Worm (Caenorhabditis elegans) whole organism, late embryonic: ENCODE results near the gene spr-2.
A peak's percentile ranks its signal among the peaks of the same experiment; 100 is the strongest.

Source experiments
- C08G9.2 ChIP-seq: sonication (generic microtip); optimal IDR thresholded peaks from 2 replicates; lab custom pipeline; 2016; ENCODE audit warnings: mild to moderate bottlenecking, missing genetic modification characterization, moderate library complexity, missing compliant biosample characterization
- F13H6.1 ChIP-seq: sonication (generic microtip); optimal IDR thresholded peaks from 2 replicates; lab custom pipeline; 2016; ENCODE audit warnings: missing genetic modification characterization, missing compliant biosample characterization
- K02D7.2 ChIP-seq: sonication (generic microtip); optimal IDR thresholded peaks from 2 replicates; lab custom pipeline; 2017; ENCODE audit warnings: mild to moderate bottlenecking, missing genetic modification characterization, missing compliant biosample characterization
- Y22D7AL.16 ChIP-seq: sonication (generic microtip); optimal IDR thresholded peaks from 2 replicates; lab custom pipeline; 2016; ENCODE audit warnings: missing genetic modification characterization, missing compliant biosample characterization
- ceh-18 ChIP-seq: sonication (generic microtip); optimal IDR thresholded peaks from 2 replicates; lab custom pipeline; 2016; ENCODE audit warnings: missing genetic modification characterization, missing compliant biosample characterization
- ceh-19 ChIP-seq: fragments of 200-800 bp; sonication (Bioruptor generic); optimal IDR thresholded peaks from 2 replicates; lab custom pipeline; 2018; ENCODE audit warnings: mild to moderate bottlenecking, missing genetic modification characterization, missing compliant biosample characterization
- ceh-22 ChIP-seq: sonication (generic microtip); optimal IDR thresholded peaks from 2 replicates; lab custom pipeline; 2017; ENCODE audit warnings: missing biosample characterization, missing genetic modification characterization
- ceh-24 ChIP-seq: sonication (generic microtip); optimal IDR thresholded peaks from 2 replicates; lab custom pipeline; 2016; ENCODE audit warnings: mild to moderate bottlenecking, missing genetic modification characterization, missing compliant biosample characterization
- ceh-31 ChIP-seq: sonication (generic microtip); optimal IDR thresholded peaks from 2 replicates; lab custom pipeline; 2016; ENCODE audit warnings: missing genetic modification characterization, missing compliant biosample characterization
- ceh-6 ChIP-seq: fragments of 200-800 bp; sonication (Bioruptor generic); optimal IDR thresholded peaks from 2 replicates; lab custom pipeline; 2018; ENCODE audit warnings: mild to moderate bottlenecking, missing genetic modification characterization, missing compliant biosample characterization
- ceh-9 ChIP-seq: sonication (generic microtip); optimal IDR thresholded peaks from 2 replicates; lab custom pipeline; 2016; ENCODE audit warnings: mild to moderate bottlenecking, missing genetic modification characterization, inconsistent platforms, missing compliant biosample characterization
- ets-4 ChIP-seq: sonication (generic microtip); optimal IDR thresholded peaks from 2 replicates; lab custom pipeline; 2016; ENCODE audit warnings: missing genetic modification characterization, missing compliant biosample characterization
- fkh-10 ChIP-seq: fragments of 150-350 bp; optimal IDR thresholded peaks from 2 replicates; lab custom pipeline; 2014; ENCODE audit warnings: missing biosample characterization, missing genetic modification reagents, missing genetic modification characterization
- fkh-6 ChIP-seq: sonication (generic microtip); optimal IDR thresholded peaks from 2 replicates; lab custom pipeline; 2016; ENCODE audit warnings: missing genetic modification characterization, missing compliant biosample characterization
- hlh-13 ChIP-seq: fragments of 200-800 bp; sonication (Bioruptor generic); optimal IDR thresholded peaks from 2 replicates; lab custom pipeline; 2018; ENCODE audit warnings: mild to moderate bottlenecking, missing genetic modification characterization, missing compliant biosample characterization
- hlh-30 ChIP-seq: sonication (generic microtip); optimal IDR thresholded peaks from 2 replicates; lab custom pipeline; 2017; ENCODE audit warnings: antibody characterized with exemption, missing genetic modification characterization, missing compliant biosample characterization; ENCODE audit not compliant: insufficient read depth
- hlh-6 ChIP-seq: sonication (generic microtip); optimal IDR thresholded peaks from 2 replicates; lab custom pipeline; 2016; ENCODE audit warnings: missing genotype, missing genetic modification characterization, missing compliant biosample characterization
- mec-3 ChIP-seq: sonication (generic microtip); optimal IDR thresholded peaks from 2 replicates; lab custom pipeline; 2016; ENCODE audit warnings: borderline replicate concordance, missing genetic modification characterization, missing compliant biosample characterization
- nfya-1 ChIP-seq: sonication (generic microtip); optimal IDR thresholded peaks from 2 replicates; lab custom pipeline; 2017; ENCODE audit warnings: missing genetic modification characterization, mild to moderate bottlenecking, missing compliant biosample characterization, antibody characterized with exemption, moderate library complexity
- pha-4 ChIP-seq: fragments of 150-350 bp; optimal IDR thresholded peaks from 2 replicates; lab custom pipeline; 2018; ENCODE audit warnings: missing biosample characterization, missing genetic modification reagents, missing genetic modification characterization
- pros-1 ChIP-seq: fragments of 150-350 bp; optimal IDR thresholded peaks from 2 replicates; lab custom pipeline; 2014; ENCODE audit warnings: missing biosample characterization, missing genetic modification reagents, missing genetic modification characterization
- rnt-1 ChIP-seq: sonication (generic microtip); optimal IDR thresholded peaks from 2 replicates; lab custom pipeline; 2016; ENCODE audit warnings: missing genetic modification characterization, missing compliant biosample characterization
- sox-2 ChIP-seq: fragments of 200-800 bp; sonication (Bioruptor generic); IDR thresholded peaks from 2 replicates; pipeline ENCODE4 v1.3.6; 2022; ENCODE audit warnings: missing genetic modification reagents, missing genetic modification characterization, missing compliant biosample characterization
- sox-4 ChIP-seq: sonication (generic microtip); optimal IDR thresholded peaks from 2 replicates; lab custom pipeline; 2017; ENCODE audit warnings: mild to moderate bottlenecking, missing genetic modification characterization, inconsistent platforms, missing compliant biosample characterization
- syd-9 ChIP-seq: sonication (generic microtip); optimal IDR thresholded peaks from 2 replicates; lab custom pipeline; 2016; ENCODE audit warnings: mild to moderate bottlenecking, missing genetic modification characterization, moderate library complexity, missing compliant biosample characterization
- ttx-3 ChIP-seq: sonication (generic microtip); optimal IDR thresholded peaks from 2 replicates; lab custom pipeline; 2016; ENCODE audit warnings: missing genetic modification reagents, missing genetic modification characterization, missing compliant biosample characterization
- unc-42 ChIP-seq: sonication (generic microtip); optimal IDR thresholded peaks from 2 replicates; lab custom pipeline; 2016; ENCODE audit warnings: missing genotype, missing genetic modification characterization, missing compliant biosample characterization
- unc-55 ChIP-seq: sonication (generic microtip); optimal IDR thresholded peaks from 2 replicates; lab custom pipeline; 2017; ENCODE audit warnings: missing biosample characterization, missing genetic modification reagents, missing genetic modification characterization
- ztf-16 ChIP-seq: sonication (generic microtip); optimal IDR thresholded peaks from 2 replicates; lab custom pipeline; 2017; ENCODE audit warnings: missing genetic modification characterization, missing compliant biosample characterization

spr-2 gene

ce11 chrIV:8906164-8906563 is 14.9 kb downstream of the spr-2 start, which contains the start of gene C27B7.6:
TSS of gene C27B7.6 (minus strand) at chrIV:8906345.
- peak; percentile 69 for TF ChIP-seq unc-55
- TF ChIP-seq pros-1 (tag; lab: Kevin White, UChicago): no peak
- no peak for TF ChIP-seq sox-4 (tag; lab: Kevin White, UChicago)
- TF ChIP-seq F13H6.1 (tag; lab: Kevin White, UChicago): no peak

ce11 chrIV:8906743-8907142 is 15.5 kb downstream of the spr-2 start, which contains the start of gene C27B7.7:
TSS of gene C27B7.7 (plus strand) at chrIV:8907043.
- TF ChIP-seq ttx-3 (tag; lab: Kevin White, UChicago) (no peak), ceh-22 (tag; lab: Kevin White, UChicago) (no peak), ceh-19 (GFP tag; lab: Kevin White, UChicago) (no peak), hlh-6 (tag; lab: Kevin White, UChicago) (no peak), K02D7.2 (no peak), ceh-6 (GFP tag; lab: Kevin White, UChicago) (no peak)

ce11 chrIV:8914187-8914586 is 22.9 kb downstream of the spr-2 start:
- TF ChIP-seq C08G9.2 (tag; lab: Kevin White, UChicago) (no peak), ceh-24 (no peak), Y22D7AL.16 (tag; lab: Kevin White, UChicago) (no peak)

ce11 chrIV:8916010-8916409 is 24.7 kb downstream of the spr-2 start, which contains the start of gene C27B7.9:
TSS of gene C27B7.9 (minus strand) at chrIV:8916110.
- no peak for TF ChIP-seq hlh-13 (GFP tag; lab: Kevin White, UChicago)
- no peak for TF ChIP-seq syd-9 (tag; lab: Kevin White, UChicago)
- no peak for TF ChIP-seq hlh-30
- TF ChIP-seq rnt-1 (tag; lab: Kevin White, UChicago): no peak
- no peak for TF ChIP-seq ceh-31
- no peak for TF ChIP-seq fkh-10

ce11 chrIV:8918790-8919189 is 27.5 kb downstream of the spr-2 start, which contains the start of gene rap-1:
TSS of gene rap-1 (minus strand) at chrIV:8918890.
- no peak for TF ChIP-seq hlh-6 (tag; lab: Kevin White, UChicago)
- TF ChIP-seq ceh-22 (tag; lab: Kevin White, UChicago): no peak
- TF ChIP-seq mec-3 (tag; lab: Kevin White, UChicago): no peak
- no peak for TF ChIP-seq ttx-3 (tag; lab: Kevin White, UChicago)
- TF ChIP-seq sox-2 (GFP tag; lab: Robert Waterston, UW): no peak
- TF ChIP-seq fkh-6 (tag; lab: Kevin White, UChicago): no peak

ce11 chrIV:8920284-8920806 is 29.1 kb downstream of the spr-2 start:
- TF ChIP-seq unc-42 (tag; lab: Kevin White, UChicago) (peak; percentile 75), nfya-1 (tag; lab: Kevin White, UChicago) (peak; percentile 45), pha-4 (no peak), mec-3 (tag; lab: Kevin White, UChicago) (no peak), ceh-18 (peak; percentile 20)

ce11 chrIV:8921166-8921565 is 29.9 kb downstream of the spr-2 start:
- no peak for TF ChIP-seq ets-4
- peak; percentile 4 for TF ChIP-seq unc-42 (tag; lab: Kevin White, UChicago)
- TF ChIP-seq ceh-9 (tag; lab: Kevin White, UChicago): no peak
- no peak for TF ChIP-seq ztf-16 (tag; lab: Kevin White, UChicago)
